Fruit fly (Drosophila melanogaster): Measurements from ENCODE around the gene CG44406.

CG44406 gene

dm6 chr2L:16982201-16982600 lies at the start of gene CG44406:
Gene CG44406, minus strand, starts transcription at chr2L:16982301.
- TF ChIP-seq CG3032 (tag; optimal IDR thresholded peaks at IDR 0.05) (no peak), CG8319 (GFP tag; optimal IDR thresholded peaks at IDR 0.05) (no peak), dac (GFP tag; optimal IDR thresholded peaks at IDR 0.05) (no peak), acj6 (GFP tag; optimal IDR thresholded peaks at IDR 0.05) (no peak), Lpt (GFP tag; optimal IDR thresholded peaks at IDR 0.05) (no peak), eg (GFP tag; IDR thresholded peaks at IDR 0.05) (no peak), CG32006 (GFP tag; optimal IDR thresholded peaks at IDR 0.05) (no peak), dsx (GFP tag; optimal IDR thresholded peaks at IDR 0.05; ENCODE audit: poor library complexity, severe bottlenecking) (no peak), Gug (GFP tag; IDR thresholded peaks at IDR 0.05) (no peak)

dm6 chr2L:17027503-17027902 lies 45.4 kb upstream of the CG44406 start:
- TF ChIP-seq Hr39 (GFP tag; optimal IDR thresholded peaks at IDR 0.05): peak; percentile 6
- peak; percentile 29 for TF ChIP-seq CG10669 (GFP tag; optimal IDR thresholded peaks at IDR 0.05)
- peak; percentile 10 for TF ChIP-seq CG32006 (GFP tag; optimal IDR thresholded peaks at IDR 0.05)
- TF ChIP-seq Sox102F (GFP tag; optimal IDR thresholded peaks at IDR 0.05): no peak
- TF ChIP-seq CG8632 (GFP tag; optimal IDR thresholded peaks at IDR 0.05): no peak
- peak; percentile 57 for TF ChIP-seq Eip78C (GFP tag)
- TF ChIP-seq CG10631 (GFP tag; optimal IDR thresholded peaks at IDR 0.05): no peak
- no peak for TF ChIP-seq CG31627 (GFP tag; optimal IDR thresholded peaks at IDR 0.05)
- peak; percentile 54 for TF ChIP-seq svp (GFP tag)
- peak; percentile 13 for TF ChIP-seq Met (GFP tag; optimal IDR thresholded peaks at IDR 0.05)

- no peak for TF ChIP-seq dsx (GFP tag; optimal IDR thresholded peaks at IDR 0.05; ENCODE audit: poor library complexity, severe bottlenecking)
Observed at dm6 chr2L:17014600-17014999, 32.5 kb upstream of the CG44406 start, which contains the start of gene CG6304. Gene CG6304, minus strand, starts transcription at chr2L:17014700.

dm6 chr2L:16996343-16996742 lies 14.2 kb upstream of the CG44406 start:
- TF ChIP-seq CG34406 (GFP tag; optimal IDR thresholded peaks at IDR 0.05) (no peak), eg (GFP tag; IDR thresholded peaks at IDR 0.05) (no peak), CG11762 (GFP tag; optimal IDR thresholded peaks at IDR 0.05; ENCODE audit: insufficient read depth) (no peak), CG10631 (GFP tag; optimal IDR thresholded peaks at IDR 0.05) (no peak), fd59A (GFP tag; optimal IDR thresholded peaks at IDR 0.05) (no peak), acj6 (GFP tag; optimal IDR thresholded peaks at IDR 0.05) (no peak), fd85E (GFP tag; optimal IDR thresholded peaks at IDR 0.05) (no peak), spab (GFP tag; optimal IDR thresholded peaks at IDR 0.05) (no peak), fkh (GFP tag; optimal IDR thresholded peaks at IDR 0.05) (no peak), lz (GFP tag; optimal IDR thresholded peaks at IDR 0.05) (no peak), CG9139 (GFP tag; optimal IDR thresholded peaks at IDR 0.05) (no peak), pdm3 (GFP tag; optimal IDR thresholded peaks at IDR 0.05) (no peak), Eip78C (GFP tag) (no peak), CG32006 (GFP tag; optimal IDR thresholded peaks at IDR 0.05) (no peak), cyc (GFP tag; optimal IDR thresholded peaks at IDR 0.05) (no peak)

dm6 chr2L:16984678-16985077 lies 2.6 kb upstream of the CG44406 start, which contains the start of gene CG31806:
Gene CG31806, plus strand, starts transcription at chr2L:16984978.
- TF ChIP-seq Eip93F (GFP tag; optimal IDR thresholded peaks at IDR 0.05) (no peak), CG6808 (GFP tag; optimal IDR thresholded peaks at IDR 0.05) (no peak), lz (GFP tag; optimal IDR thresholded peaks at IDR 0.05) (no peak), Lpt (GFP tag; optimal IDR thresholded peaks at IDR 0.05) (no peak), Ets96B (tag; optimal IDR thresholded peaks at IDR 0.05) (no peak), svp (GFP tag) (no peak), CG8119 (GFP tag; IDR thresholded peaks at IDR 0.05) (no peak), Eip78C (GFP tag) (no peak), fd85E (GFP tag; optimal IDR thresholded peaks at IDR 0.05) (no peak), CG10669 (GFP tag; optimal IDR thresholded peaks at IDR 0.05) (no peak), dsx (GFP tag; optimal IDR thresholded peaks at IDR 0.05; ENCODE audit: poor library complexity, severe bottlenecking) (no peak), dac (GFP tag; optimal IDR thresholded peaks at IDR 0.05) (no peak), CG6792 (GFP tag; optimal IDR thresholded peaks at IDR 0.05) (no peak), pdm3 (GFP tag; optimal IDR thresholded peaks at IDR 0.05) (no peak), Sox14 (GFP tag; optimal IDR thresholded peaks at IDR 0.05) (no peak), CG7368 (GFP tag; optimal IDR thresholded peaks at IDR 0.05) (no peak), OdsH (GFP tag; optimal IDR thresholded peaks at IDR 0.05) (no peak), Eip75B (GFP tag; optimal IDR thresholded peaks at IDR 0.05) (no peak)

Data from whole organism, prepupa.